Fruit fly (Drosophila melanogaster) whole organism, embryonic: Measurements from ENCODE around the gene CG34303.
A peak's percentile ranks its signal among the peaks of the same experiment; 100 is the strongest.

ENCODE experiments used
- B-H1 ChIP-seq: fragments of 200-800 bp; sonication (Bioruptor generic); IDR thresholded peaks from 3 replicates; pipeline ENCODE4 v1.3.6; 2022; ENCODE audit warnings: missing biosample characterization, missing genetic modification characterization
- CG10431 ChIP-seq: fragments of 200-800 bp; sonication (Bioruptor generic); optimal IDR thresholded peaks from 3 replicates; lab custom pipeline; 2018; ENCODE audit warnings: missing biosample characterization, mild to moderate bottlenecking, missing genetic modification characterization
- CG10543 ChIP-seq: fragments of 200-800 bp; sonication (Bioruptor generic); optimal IDR thresholded peaks from 3 replicates; lab custom pipeline; 2017; ENCODE audit warnings: missing biosample characterization, mild to moderate bottlenecking, missing genetic modification characterization, moderate library complexity
- CG10565 ChIP-seq: fragments of 200-800 bp; sonication (Bioruptor generic); optimal IDR thresholded peaks from 3 replicates; lab custom pipeline; 2016; ENCODE audit warnings: missing biosample characterization, mild to moderate bottlenecking, missing genetic modification characterization
- CG12155 ChIP-seq: fragments of 200-800 bp; sonication (Bioruptor generic); optimal IDR thresholded peaks from 3 replicates; lab custom pipeline; 2016; ENCODE audit warnings: missing biosample characterization, missing genetic modification characterization
- CG12942 ChIP-seq: fragments of 200-800 bp; sonication (Bioruptor generic); optimal IDR thresholded peaks from 3 replicates; lab custom pipeline; 2016; ENCODE audit warnings: missing biosample characterization, missing genetic modification characterization
- CG13123 ChIP-seq: fragments of 200-800 bp; sonication (Bioruptor generic); optimal IDR thresholded peaks from 2 replicates; lab custom pipeline; 2016; ENCODE audit warnings: missing biosample characterization, missing genetic modification characterization
- CG1602 ChIP-seq: fragments of 200-800 bp; sonication (Bioruptor generic); optimal IDR thresholded peaks from 3 replicates; lab custom pipeline; 2016; ENCODE audit warnings: missing biosample characterization, missing genetic modification characterization
- CG17385 ChIP-seq: fragments of 200-800 bp; sonication (Bioruptor generic); optimal IDR thresholded peaks from 3 replicates; lab custom pipeline; 2018; ENCODE audit warnings: missing biosample characterization, mild to moderate bottlenecking, missing genetic modification characterization
- CG18011 ChIP-seq: fragments of 200-800 bp; sonication (Bioruptor generic); optimal IDR thresholded peaks from 2 replicates; lab custom pipeline; 2017; ENCODE audit warnings: missing biosample characterization, missing genetic modification characterization, mild to moderate bottlenecking, moderate library complexity, missing genotype
- CG2889 ChIP-seq: fragments of 200-800 bp; sonication (Bioruptor generic); IDR thresholded peaks from 3 replicates; pipeline ENCODE4 v1.3.6; 2022; ENCODE audit warnings: missing biosample characterization, missing genetic modification characterization
- CG4707 ChIP-seq: fragments of 200-800 bp; sonication (Bioruptor generic); optimal IDR thresholded peaks from 2 replicates; lab custom pipeline; 2018; ENCODE audit warnings: missing biosample characterization, mild to moderate bottlenecking, missing genetic modification characterization, moderate library complexity
- CG4854 ChIP-seq: fragments of 200-800 bp; sonication (Bioruptor generic); optimal IDR thresholded peaks from 2 replicates; lab custom pipeline; 2016; ENCODE audit warnings: missing biosample characterization, missing genetic modification characterization, inconsistent platforms
- CG5180 ChIP-seq: fragments of 200-800 bp; sonication (Bioruptor generic); optimal IDR thresholded peaks from 3 replicates; lab custom pipeline; 2017; ENCODE audit warnings: missing biosample characterization, missing genetic modification characterization, mild to moderate bottlenecking, moderate library complexity, missing genetic modification reagents
- CG6272 ChIP-seq: fragments of 200-800 bp; sonication (Bioruptor generic); IDR thresholded peaks from 2 replicates; pipeline ENCODE4 v1.3.6; 2022; ENCODE audit warnings: missing biosample characterization, missing genetic modification characterization
- CG7987 ChIP-seq: fragments of 200-800 bp; sonication (Bioruptor generic); optimal IDR thresholded peaks from 2 replicates; lab custom pipeline; 2018; ENCODE audit warnings: missing biosample characterization, mild to moderate bottlenecking, missing genetic modification characterization, moderate library complexity
- CTCF ChIP-seq: fragments of 200-800 bp; sonication (Bioruptor generic); optimal IDR thresholded peaks from 2 replicates; lab custom pipeline; 2017; ENCODE audit warnings: missing biosample characterization, mild to moderate bottlenecking, missing genetic modification characterization, moderate library complexity
- Dll ChIP-seq: fragments of 200-800 bp; sonication (Bioruptor generic); IDR thresholded peaks from 4 replicates; pipeline ENCODE4 v1.3.6; 2022; ENCODE audit warnings: missing biosample characterization, missing genetic modification characterization; ENCODE audit not compliant: partially characterized antibody
- Dref ChIP-seq: fragments of 200-800 bp; sonication (Bioruptor generic); IDR thresholded peaks from 2 replicates; pipeline ENCODE4 v1.3.6; 2022; ENCODE audit warnings: missing biosample characterization, missing genetic modification characterization
- Hr39 ChIP-seq: fragments of >200 bp; optimal IDR thresholded peaks from 2 replicates; lab custom pipeline; 2017
- Meics ChIP-seq: fragments of 200-800 bp; sonication (Bioruptor generic); optimal IDR thresholded peaks from 2 replicates; lab custom pipeline; 2017; ENCODE audit warnings: missing biosample characterization, mild to moderate bottlenecking, missing genetic modification characterization
- Nf-YA ChIP-seq: fragments of 200-800 bp; sonication (Bioruptor generic); IDR thresholded peaks from 2 replicates; pipeline ENCODE4 v1.3.6; 2022; ENCODE audit warnings: missing biosample characterization, missing genetic modification characterization
- Opbp ChIP-seq: fragments of 200-800 bp; sonication (Bioruptor generic); IDR thresholded peaks from 3 replicates; pipeline ENCODE4 v1.3.6; 2022; ENCODE audit warnings: missing biosample characterization, missing genetic modification characterization; ENCODE audit not compliant: partially characterized antibody
- Rfx ChIP-seq: fragments of 200-800 bp; sonication (Bioruptor generic); IDR thresholded peaks from 2 replicates; pipeline ENCODE4 v1.3.6; 2022; ENCODE audit warnings: missing biosample characterization, missing genetic modification characterization
- Scr ChIP-seq: fragments of 200-800 bp; sonication (Bioruptor generic); IDR thresholded peaks from 2 replicates; pipeline ENCODE4 v1.3.6; 2022; ENCODE audit warnings: missing biosample characterization, missing genetic modification characterization; ENCODE audit not compliant: partially characterized antibody
- Stat92E ChIP-seq, 3 experiments: fragments of >200 bp in 2 of 3; fragments of 200-800 bp in 1 of 3; sonication (Bioruptor generic) in 1 of 3; optimal IDR thresholded peaks; 2 replicates each; lab custom pipeline; 2017 to 2019; ENCODE audit warnings: missing biosample characterization in 3 of 3, missing genetic modification characterization in 3 of 3, mild to moderate bottlenecking in 1 of 3, moderate library complexity in 1 of 3
- cad ChIP-seq: fragments of >200 bp; optimal IDR thresholded peaks from 2 replicates; lab custom pipeline; 2017; ENCODE audit warnings: missing biosample characterization, missing genetic modification characterization
- cato ChIP-seq: fragments of 200-800 bp; sonication (Bioruptor generic); optimal IDR thresholded peaks from 2 replicates; lab custom pipeline; 2016; ENCODE audit warnings: missing biosample characterization, missing genetic modification characterization, borderline replicate concordance
- da ChIP-seq: fragments of 200-800 bp; sonication (Bioruptor generic); optimal IDR thresholded peaks from 2 replicates; lab custom pipeline; 2016; ENCODE audit warnings: missing biosample characterization, missing genetic modification characterization
- danr ChIP-seq: fragments of 200-800 bp; sonication (Bioruptor generic); IDR thresholded peaks from 2 replicates; pipeline ENCODE4 v1.3.6; 2022; ENCODE audit warnings: missing biosample characterization, missing genetic modification characterization
- dimm ChIP-seq: fragments of 200-800 bp; sonication (Bioruptor generic); IDR thresholded peaks from 2 replicates; pipeline ENCODE4 v1.3.6; 2022; ENCODE audit warnings: missing biosample characterization, missing genetic modification characterization
- ems ChIP-seq: fragments of 200-800 bp; sonication (Bioruptor generic); optimal IDR thresholded peaks from 3 replicates; lab custom pipeline; 2016; ENCODE audit warnings: missing biosample characterization, missing genetic modification characterization
- fd102C ChIP-seq: fragments of 200-800 bp; sonication (Bioruptor generic); optimal IDR thresholded peaks from 2 replicates; lab custom pipeline; 2018; ENCODE audit warnings: missing biosample characterization, mild to moderate bottlenecking, missing genetic modification characterization, moderate library complexity
- fu2 ChIP-seq: fragments of 200-800 bp; sonication (Bioruptor generic); optimal IDR thresholded peaks from 2 replicates; lab custom pipeline; 2016; ENCODE audit warnings: missing biosample characterization, missing genetic modification characterization
- gce ChIP-seq: fragments of 200-800 bp; sonication (Bioruptor generic); IDR thresholded peaks from 3 replicates; pipeline ENCODE4 v1.3.6; 2022; ENCODE audit warnings: missing biosample characterization, missing genetic modification characterization
- gsb-n ChIP-seq: fragments of 200-800 bp; sonication (Bioruptor generic); optimal IDR thresholded peaks from 3 replicates; lab custom pipeline; 2018; ENCODE audit warnings: missing biosample characterization, mild to moderate bottlenecking, missing genetic modification characterization
- h ChIP-seq: fragments of >200 bp; optimal IDR thresholded peaks from 2 replicates; lab custom pipeline; 2017
- hbn ChIP-seq: fragments of 200-800 bp; sonication (Bioruptor generic); IDR thresholded peaks from 2 replicates; pipeline ENCODE4 v1.3.6; 2022; ENCODE audit warnings: missing biosample characterization, missing genetic modification characterization; ENCODE audit not compliant: partially characterized antibody
- insv ChIP-seq, 2 experiments: fragments of 200-800 bp; sonication (Bioruptor generic); optimal IDR thresholded peaks; 3 replicates each; lab custom pipeline; 2016 to 2018; ENCODE audit warnings: missing biosample characterization in 2 of 2, missing genetic modification characterization in 2 of 2
- lmd ChIP-seq: fragments of 200-800 bp; sonication (Bioruptor generic); IDR thresholded peaks from 2 replicates; pipeline ENCODE4 v1.3.6; 2022; ENCODE audit warnings: missing biosample characterization, missing genetic modification characterization
- phol ChIP-seq: fragments of 200-800 bp; sonication (Bioruptor generic); optimal IDR thresholded peaks from 3 replicates; lab custom pipeline; 2018; ENCODE audit warnings: missing biosample characterization, mild to moderate bottlenecking, missing genetic modification characterization, moderate library complexity
- pita ChIP-seq: fragments of 200-800 bp; sonication (Bioruptor generic); optimal IDR thresholded peaks from 2 replicates; lab custom pipeline; 2017; ENCODE audit warnings: missing biosample characterization, mild to moderate bottlenecking, missing genetic modification characterization
- pum ChIP-seq: fragments of 200-800 bp; sonication (Bioruptor generic); optimal IDR thresholded peaks from 2 replicates; lab custom pipeline; 2016; ENCODE audit warnings: missing biosample characterization, missing genetic modification characterization
- sens-2 ChIP-seq: fragments of 200-800 bp; sonication (Bioruptor generic); IDR thresholded peaks from 2 replicates; pipeline ENCODE4 v1.3.6; 2022; ENCODE audit warnings: missing biosample characterization, missing genetic modification characterization
- sima ChIP-seq: fragments of 200-800 bp; sonication (Bioruptor generic); optimal IDR thresholded peaks from 2 replicates; lab custom pipeline; 2016; ENCODE audit warnings: missing biosample characterization, missing genetic modification characterization
- so ChIP-seq: fragments of 200-800 bp; sonication (Bioruptor generic); IDR thresholded peaks from 3 replicates; pipeline ENCODE4 v1.3.6; 2022; ENCODE audit warnings: missing biosample characterization, missing genetic modification characterization
- stwl ChIP-seq: fragments of 200-800 bp; sonication (Bioruptor generic); optimal IDR thresholded peaks from 3 replicates; lab custom pipeline; 2018; ENCODE audit warnings: missing biosample characterization, mild to moderate bottlenecking, missing genetic modification characterization, moderate library complexity
- sug ChIP-seq: fragments of 200-800 bp; optimal IDR thresholded peaks from 2 replicates; lab custom pipeline; 2019; ENCODE audit warnings: missing biosample characterization, mild to moderate bottlenecking, missing genetic modification characterization, moderate library complexity
- tll ChIP-seq, 2 experiments: fragments of 200-800 bp in 1 of 2; fragments of >200 bp in 1 of 2; sonication (Bioruptor generic) in 1 of 2; optimal IDR thresholded peaks; 2 replicates each; lab custom pipeline; 2017 to 2019; ENCODE audit warnings: missing biosample characterization in 2 of 2, missing genetic modification characterization in 2 of 2, mild to moderate bottlenecking in 1 of 2, moderate library complexity in 1 of 2
- toy ChIP-seq: fragments of 200-800 bp; sonication (Bioruptor generic); IDR thresholded peaks from 2 replicates; pipeline ENCODE4 v1.3.6; 2022; ENCODE audit warnings: missing biosample characterization, missing genetic modification characterization
- zen2 ChIP-seq: fragments of 200-800 bp; sonication (Bioruptor generic); IDR thresholded peaks from 3 replicates; pipeline ENCODE4 v1.3.6; 2022; ENCODE audit warnings: missing biosample characterization, missing genetic modification characterization; ENCODE audit not compliant: partially characterized antibody
- zfh2 ChIP-seq: fragments of 200-800 bp; sonication (Bioruptor generic); optimal IDR thresholded peaks from 2 replicates; lab custom pipeline; 2016; ENCODE audit warnings: missing biosample characterization, missing genetic modification characterization

CG34303 gene

dm6 chr3R:10130091-10130490, 21.6 kb downstream of the CG34303 start (continued):
- TF ChIP-seq CG1602 (GFP tag; lab: Kevin White, UChicago) (peak; percentile 26), B-H1 (GFP tag; lab: Robert Waterston, UW) (peak; percentile 38; the same call in 1 of the 3 replicates), cad (GFP tag; lab: Kevin White, UChicago) (no peak), phol (tag; lab: Kevin White, UChicago) (peak; percentile 61), dimm (no peak), CTCF (GFP tag; lab: Kevin White, UChicago) (no peak), CG17385 (peak; percentile 67), Nf-YA (GFP tag; lab: Robert Waterston, UW) (0 out of 2 replicates have a peak, but pooled peaks have one; percentile 32), CG10431 (no peak), lmd (peak; percentile 75), Rfx (GFP tag; lab: Robert Waterston, UW) (peak; percentile 73; the same call in 1 of the 2 replicates), CG7987 (no peak), gce (no peak; the same call in 2 of the 3 replicates), CG13123 (no peak), hbn (GFP tag; lab: Robert Waterston, UW) (no peak), CG5180 (GFP tag; lab: Kevin White, UChicago) (peak; percentile 11), tll (GFP tag; optimal IDR thresholded peaks at IDR 0.05; lab: Kevin White, UChicago) (no peak), pum (GFP tag; lab: Kevin White, UChicago) (no peak), CG2889 (peak; percentile 58; the same call in 1 of the 3 replicates), zfh2 (GFP tag; lab: Kevin White, UChicago) (peak; percentile 1), CG4707 (peak; percentile 33), h (lab: Kevin White, UChicago) (no peak), fd102C (GFP tag; lab: Kevin White, UChicago) (no peak), sima (GFP tag; lab: Kevin White, UChicago) (no peak), zen2 (GFP tag; lab: Robert Waterston, UW) (no peak), CG10543 (GFP tag; lab: Kevin White, UChicago) (no peak), fu2 (GFP tag; lab: Kevin White, UChicago) (no peak), Dref (no peak), Stat92E (GFP tag; optimal IDR thresholded peaks at IDR 0.05; lab: Kevin White, UChicago) (no peak), gsb-n (tag; lab: Kevin White, UChicago) (no peak), stwl (tag; lab: Kevin White, UChicago) (no peak), Opbp (GFP tag; lab: Robert Waterston, UW) (no peak), Dll (GFP tag; lab: Robert Waterston, UW) (no peak), CG12942 (peak; percentile 24), CG10565 (no peak), toy (GFP tag; lab: Robert Waterston, UW) (no peak), pita (GFP tag; lab: Kevin White, UChicago) (no peak), CG4854 (GFP tag; lab: Kevin White, UChicago) (no peak), da (GFP tag; lab: Kevin White, UChicago) (no peak), CG12155 (GFP tag; lab: Kevin White, UChicago) (peak; percentile 47), CG18011 (GFP tag; lab: Kevin White, UChicago) (no peak), so (GFP tag; lab: Robert Waterston, UW) (no peak), danr (GFP tag; lab: Robert Waterston, UW) (no peak), Scr (GFP tag; lab: Robert Waterston, UW) (no peak), insv (GFP tag; optimal IDR thresholded peaks at IDR 0.05; lab: Kevin White, UChicago) (no peak), sens-2 (no peak), Hr39 (lab: Kevin White, UChicago) (no peak), Meics (GFP tag; lab: Kevin White, UChicago) (peak; percentile 75), CG6272 (GFP tag; lab: Robert Waterston, UW) (no peak), sug (tag; lab: Kevin White, UChicago) (peak; percentile 33), ems (GFP tag; lab: Kevin White, UChicago) (peak; percentile 14), cato (no peak)
